Fruit fly (Drosophila melanogaster): Measurements from ENCODE around the gene CG13044.

The CG13044 gene

dm6 chr3L:16329495-16329894, 26.5 kb upstream of the CG13044 start, which contains the start of gene CG33061:
CG33061 (plus strand) TSS chr3L:16329795.
- TF ChIP-seq CG33017 (tag; optimal IDR thresholded peaks at IDR 0.05) (no peak), Mnt (GFP tag; optimal IDR thresholded peaks at IDR 0.05) (no peak), CG1620 (GFP tag; optimal IDR thresholded peaks at IDR 0.05) (no peak), pad (GFP tag; optimal IDR thresholded peaks at IDR 0.05) (no peak), CG12768 (GFP tag; optimal IDR thresholded peaks at IDR 0.05) (no peak), cic (GFP tag; optimal IDR thresholded peaks at IDR 0.05) (no peak), CG7045 (GFP tag; optimal IDR thresholded peaks at IDR 0.05) (no peak), bab1 (GFP tag; optimal IDR thresholded peaks at IDR 0.05) (no peak), CG11617 (GFP tag; optimal IDR thresholded peaks at IDR 0.05) (no peak), Hr96 (GFP tag; optimal IDR thresholded peaks at IDR 0.05) (no peak), CG14711 (tag; optimal IDR thresholded peaks at IDR 0.05) (no peak), ovo (GFP tag; optimal IDR thresholded peaks at IDR 0.05) (no peak), Clk (GFP tag; optimal IDR thresholded peaks at IDR 0.05) (no peak), CG5204 (GFP tag; optimal IDR thresholded peaks at IDR 0.05) (no peak), CG7101 (tag; optimal IDR thresholded peaks at IDR 0.05) (no peak)

- TF ChIP-seq tj (GFP tag; optimal IDR thresholded peaks at IDR 0.05): no peak
- TF ChIP-seq CG11617 (GFP tag; optimal IDR thresholded peaks at IDR 0.05): no peak
- no peak for TF ChIP-seq cic (GFP tag; optimal IDR thresholded peaks at IDR 0.05)
- no peak for TF ChIP-seq Clk (GFP tag; optimal IDR thresholded peaks at IDR 0.05)
- TF ChIP-seq CG33017 (tag; optimal IDR thresholded peaks at IDR 0.05): no peak
- TF ChIP-seq CG14711 (tag; optimal IDR thresholded peaks at IDR 0.05): no peak
- TF ChIP-seq ovo (GFP tag; optimal IDR thresholded peaks at IDR 0.05): no peak
- no peak for TF ChIP-seq CG5204 (GFP tag; optimal IDR thresholded peaks at IDR 0.05)
- no peak for TF ChIP-seq pad (GFP tag; optimal IDR thresholded peaks at IDR 0.05)
- no peak for TF ChIP-seq CG7045 (GFP tag; optimal IDR thresholded peaks at IDR 0.05)
- TF ChIP-seq bab1 (GFP tag; optimal IDR thresholded peaks at IDR 0.05): no peak
- no peak for TF ChIP-seq cnc (optimal IDR thresholded peaks at IDR 0.05)
- no peak for TF ChIP-seq CG1620 (GFP tag; optimal IDR thresholded peaks at IDR 0.05)
- no peak for TF ChIP-seq CG7101 (tag; optimal IDR thresholded peaks at IDR 0.05)
Measured at dm6 chr3L:16328207-16328891, 25.4 kb upstream of the CG13044 start, which contains the start of gene CG13058. CG13058 (plus strand) TSS chr3L:16328841.

DNA sequence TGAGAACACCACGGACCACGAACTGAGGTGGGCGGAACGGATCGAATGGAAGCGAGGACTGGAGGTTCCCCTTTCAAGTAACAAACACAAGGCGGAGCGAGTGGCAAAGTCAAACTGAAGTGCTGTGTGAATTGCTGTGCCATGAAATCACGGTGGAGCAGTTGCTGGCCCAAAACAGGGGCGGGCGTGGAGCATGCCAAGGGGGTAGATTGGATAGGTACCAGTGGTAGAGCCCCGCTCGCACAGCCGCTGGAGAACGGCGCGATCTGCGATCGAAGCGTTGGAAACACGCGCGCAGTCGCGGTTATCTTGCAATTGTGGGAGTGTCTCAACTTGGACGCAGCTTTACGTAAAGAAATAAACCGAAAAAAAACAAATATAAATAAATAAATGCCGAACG, 24.8 kb upstream of the CG13044 start, which contains the start of gene CG13038:
Gene CG13038 (minus strand): TSS at position 118 of the 400 bp plus-strand sequence.
- TF ChIP-seq kay (GFP tag; ENCODE audit: borderline replicate concordance) (no peak), cnc (optimal IDR thresholded peaks at IDR 0.05) (no peak), Clk (GFP tag; optimal IDR thresholded peaks at IDR 0.05) (no peak), CG33017 (tag; optimal IDR thresholded peaks at IDR 0.05) (no peak), tj (GFP tag; optimal IDR thresholded peaks at IDR 0.05) (no peak), Mnt (GFP tag; optimal IDR thresholded peaks at IDR 0.05) (no peak), ovo (GFP tag; optimal IDR thresholded peaks at IDR 0.05) (no peak), toe (GFP tag; optimal IDR thresholded peaks at IDR 0.05) (no peak), CG14711 (tag; optimal IDR thresholded peaks at IDR 0.05) (no peak), Hr96 (GFP tag; optimal IDR thresholded peaks at IDR 0.05) (no peak), CG7045 (GFP tag; optimal IDR thresholded peaks at IDR 0.05) (no peak), CG5204 (GFP tag; optimal IDR thresholded peaks at IDR 0.05) (no peak), pad (GFP tag; optimal IDR thresholded peaks at IDR 0.05) (no peak), CG11617 (GFP tag; optimal IDR thresholded peaks at IDR 0.05) (no peak), bab1 (GFP tag; optimal IDR thresholded peaks at IDR 0.05) (no peak), cic (GFP tag; optimal IDR thresholded peaks at IDR 0.05) (no peak), Crg-1 (GFP tag; optimal IDR thresholded peaks at IDR 0.05) (no peak), CG12768 (GFP tag; optimal IDR thresholded peaks at IDR 0.05) (no peak)

dm6 chr3L:16326657-16327056, 23.7 kb upstream of the CG13044 start, which contains the start of the genes CG13040 and CG13039:
CG13040 (minus strand) TSS chr3L:16326757.
CG13039 (minus strand) TSS chr3L:16326762.
- TF ChIP-seq CG14711 (tag; optimal IDR thresholded peaks at IDR 0.05) (no peak), CG12768 (GFP tag; optimal IDR thresholded peaks at IDR 0.05) (no peak), CG7101 (tag; optimal IDR thresholded peaks at IDR 0.05) (no peak)

- no peak for TF ChIP-seq tj (GFP tag; optimal IDR thresholded peaks at IDR 0.05)
- TF ChIP-seq Hr96 (GFP tag; optimal IDR thresholded peaks at IDR 0.05): no peak
- TF ChIP-seq CG12768 (GFP tag; optimal IDR thresholded peaks at IDR 0.05): no peak
- TF ChIP-seq Crg-1 (GFP tag; optimal IDR thresholded peaks at IDR 0.05): no peak
- TF ChIP-seq bab1 (GFP tag; optimal IDR thresholded peaks at IDR 0.05): no peak
- TF ChIP-seq Mnt (GFP tag; optimal IDR thresholded peaks at IDR 0.05): no peak
- no peak for TF ChIP-seq pad (GFP tag; optimal IDR thresholded peaks at IDR 0.05)
- no peak for TF ChIP-seq toe (GFP tag; optimal IDR thresholded peaks at IDR 0.05)
- TF ChIP-seq Clk (GFP tag; optimal IDR thresholded peaks at IDR 0.05): no peak
- no peak for TF ChIP-seq cnc (optimal IDR thresholded peaks at IDR 0.05)
- TF ChIP-seq ovo (GFP tag; optimal IDR thresholded peaks at IDR 0.05): no peak
- no peak for TF ChIP-seq CG11617 (GFP tag; optimal IDR thresholded peaks at IDR 0.05)
- no peak for TF ChIP-seq kay (GFP tag; ENCODE audit: borderline replicate concordance)
Measured at dm6 chr3L:16323372-16323771, 20.4 kb upstream of the CG13044 start, which contains the start of gene CG13059. CG13059 (plus strand) TSS chr3L:16323672.

DNA sequence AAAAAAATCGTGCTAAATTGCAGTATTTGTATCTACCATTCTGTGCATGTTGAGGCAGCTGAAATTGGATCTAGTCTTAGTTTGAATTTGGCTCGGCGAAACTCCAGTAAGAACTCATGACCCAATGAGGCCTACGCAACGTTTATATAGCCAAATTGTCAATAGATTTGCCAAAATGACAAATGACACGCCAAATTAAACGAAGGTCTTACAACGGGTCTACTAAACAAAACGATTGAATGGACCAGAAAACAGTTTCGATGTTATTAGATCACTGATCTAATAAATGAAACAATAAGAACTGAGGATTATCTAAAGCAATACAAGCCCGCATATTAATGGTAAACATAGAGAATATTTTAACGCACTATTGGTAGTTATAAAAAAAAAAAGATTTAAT, 18.2 kb upstream of the CG13044 start, which contains the start of gene CG42718:
Gene CG42718 (minus strand): TSS at position 101 of the 400 bp plus-strand sequence.
- TF ChIP-seq CG11617 (GFP tag; optimal IDR thresholded peaks at IDR 0.05) (no peak), cic (GFP tag; optimal IDR thresholded peaks at IDR 0.05) (no peak), CG1620 (GFP tag; optimal IDR thresholded peaks at IDR 0.05) (no peak), pad (GFP tag; optimal IDR thresholded peaks at IDR 0.05) (no peak), bab1 (GFP tag; optimal IDR thresholded peaks at IDR 0.05) (no peak)

Data from whole organism, adult.